Worm (Caenorhabditis elegans) whole organism, early embryonic: ENCODE results near the gene dhs-22.

Source experiments
- B0310.2 ChIP-seq: sonication (generic microtip); optimal IDR thresholded peaks from 2 replicates; lab custom pipeline; 2016; ENCODE audit warnings: mild to moderate bottlenecking, missing genetic modification characterization, missing compliant biosample characterization
- F13C5.2 ChIP-seq: sonication (generic microtip); optimal IDR thresholded peaks from 2 replicates; lab custom pipeline; 2017; ENCODE audit warnings: mild to moderate bottlenecking, missing genetic modification characterization, inconsistent platforms, missing compliant biosample characterization
- aly-1 ChIP-seq: sonication (generic microtip); optimal IDR thresholded peaks from 2 replicates; lab custom pipeline; 2016; ENCODE audit warnings: missing genetic modification characterization, missing compliant biosample characterization
- ama-1 ChIP-seq: fragments of 150-350 bp; optimal IDR thresholded peaks from 2 replicates; lab custom pipeline; 2014
- ceh-13 ChIP-seq: fragments of 200-800 bp; sonication (Bioruptor generic); optimal IDR thresholded peaks from 2 replicates; lab custom pipeline; 2018; ENCODE audit warnings: mild to moderate bottlenecking, missing genetic modification characterization, missing compliant biosample characterization
- ceh-36 ChIP-seq: sonication (generic microtip); optimal IDR thresholded peaks from 2 replicates; lab custom pipeline; 2016; ENCODE audit warnings: missing genetic modification characterization, inconsistent platforms, missing compliant biosample characterization
- ets-7 ChIP-seq: sonication (generic microtip); optimal IDR thresholded peaks from 2 replicates; lab custom pipeline; 2016; ENCODE audit warnings: missing genotype, missing genetic modification characterization, missing compliant biosample characterization
- flt-1 ChIP-seq: fragments of 200-800 bp; sonication (Bioruptor generic); IDR thresholded peaks from 2 replicates; pipeline ENCODE4 v1.3.6; 2022; ENCODE audit warnings: missing genetic modification characterization, missing compliant biosample characterization
- hmbx-1 ChIP-seq: sonication (generic microtip); optimal IDR thresholded peaks from 2 replicates; lab custom pipeline; 2016; ENCODE audit warnings: mild to moderate bottlenecking, missing genetic modification characterization, missing compliant biosample characterization
- hmg-4 ChIP-seq: fragments of 200-800 bp; sonication (Bioruptor generic); optimal IDR thresholded peaks from 2 replicates; lab custom pipeline; 2018; ENCODE audit warnings: mild to moderate bottlenecking, missing genetic modification characterization, missing compliant biosample characterization
- hnd-1 ChIP-seq: sonication (generic microtip); optimal IDR thresholded peaks from 2 replicates; lab custom pipeline; 2016; ENCODE audit warnings: missing genetic modification characterization, missing compliant biosample characterization
- pes-1 ChIP-seq: fragments of 200-800 bp; sonication (Bioruptor generic); IDR thresholded peaks from 2 replicates; pipeline ENCODE4 v1.3.6; 2022; ENCODE audit warnings: missing genetic modification reagents, missing genetic modification characterization, missing compliant biosample characterization
- scrt-1 ChIP-seq: fragments of 200-800 bp; sonication (Bioruptor generic); IDR thresholded peaks from 2 replicates; pipeline ENCODE4 v1.3.6; 2022; ENCODE audit warnings: missing genetic modification characterization, missing compliant biosample characterization
- sea-1 ChIP-seq: fragments of 200-800 bp; sonication (Bioruptor generic); conservative IDR thresholded peaks from 2 replicates; pipeline ENCODE4 v1.3.6; 2022; ENCODE audit warnings: missing genetic modification characterization, missing compliant biosample characterization
- tbx-11 ChIP-seq: fragments of 200-800 bp; sonication (Bioruptor generic); IDR thresholded peaks from 2 replicates; pipeline ENCODE4 v1.3.6; 2022; ENCODE audit warnings: missing genetic modification characterization, missing compliant biosample characterization
- tbx-37 ChIP-seq: fragments of 200-800 bp; sonication (Bioruptor generic); conservative IDR thresholded peaks from 2 replicates; pipeline ENCODE4 v1.3.6; 2022; ENCODE audit warnings: missing genetic modification reagents, missing genetic modification characterization, missing compliant biosample characterization
- tra-4 ChIP-seq: sonication (generic microtip); optimal IDR thresholded peaks from 2 replicates; lab custom pipeline; 2017; ENCODE audit warnings: missing genetic modification characterization, missing compliant biosample characterization

The dhs-22 gene

DNA sequence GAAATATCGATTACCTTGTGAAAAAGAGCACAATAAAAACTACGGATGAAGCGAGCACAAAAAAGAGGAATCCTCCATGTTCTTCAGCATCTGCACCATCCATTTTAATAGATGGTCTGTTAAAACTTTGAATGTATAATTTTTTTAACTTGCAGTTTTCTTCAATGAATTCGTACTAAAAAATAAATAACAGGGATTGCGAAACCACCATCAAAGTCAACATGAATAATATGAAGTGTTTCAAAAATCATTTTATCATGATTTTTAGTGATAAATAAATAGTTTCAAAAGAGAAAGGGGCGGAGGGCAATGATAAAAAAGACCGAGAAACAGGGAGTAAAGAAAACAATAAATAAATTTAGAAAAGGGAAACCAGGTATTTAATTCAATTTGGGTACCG lies at the start of gene dhs-22:
Gene dhs-22, minus strand, starts transcription at position 116 of the 400 bp plus-strand sequence.
- TF ChIP-seq ceh-13 = no peak
- no peak for TF ChIP-seq ets-7
- no peak for TF ChIP-seq sea-1 (GFP tag; lab: Robert Waterston, UW)
- no peak for TF ChIP-seq tbx-11
- no peak for TF ChIP-seq B0310.2 (tag; lab: Kevin White, UChicago)

DNA sequence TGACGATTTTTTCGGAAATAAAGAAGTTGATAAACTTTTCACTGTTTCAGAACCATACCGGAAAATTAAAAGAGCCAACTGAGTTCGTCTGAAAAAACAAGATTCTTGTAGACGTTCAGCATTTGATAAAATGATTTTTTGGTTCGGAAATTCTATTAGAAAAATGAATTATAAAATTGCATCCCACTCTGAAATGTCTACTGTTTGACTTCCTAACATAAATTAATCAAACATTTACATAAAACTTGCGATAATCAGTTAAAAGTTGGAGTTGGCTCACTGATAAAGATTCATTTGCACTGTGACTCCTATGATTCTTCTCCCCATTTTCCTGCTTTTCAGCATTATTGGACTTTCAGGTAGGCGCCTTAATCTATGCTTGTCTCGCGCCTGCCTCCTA lies 47.7 kb upstream of the dhs-22 start, which contains the start of gene clec-57:
Gene clec-57, plus strand, starts transcription at position 301 of the 400 bp plus-strand sequence.
- no peak for TF ChIP-seq sea-1 (GFP tag; lab: Robert Waterston, UW)
- TF ChIP-seq hmbx-1 (tag; lab: Kevin White, UChicago) = no peak
- no peak for TF ChIP-seq hmg-4 (GFP tag; lab: Kevin White, UChicago)
- TF ChIP-seq B0310.2 (tag; lab: Kevin White, UChicago) = no peak
- TF ChIP-seq hnd-1 (tag; lab: Kevin White, UChicago) = no peak
- TF ChIP-seq aly-1 = no peak
- TF ChIP-seq ets-7 = no peak
- TF ChIP-seq tbx-37 (GFP tag; lab: Robert Waterston, UW) = no peak
- TF ChIP-seq ceh-36 = no peak
- no peak for TF ChIP-seq scrt-1 (GFP tag; lab: Robert Waterston, UW)
- no peak for TF ChIP-seq tbx-11
- no peak for TF ChIP-seq ceh-13
- TF ChIP-seq ama-1 (lab: Kevin White, UChicago) = no peak

DNA sequence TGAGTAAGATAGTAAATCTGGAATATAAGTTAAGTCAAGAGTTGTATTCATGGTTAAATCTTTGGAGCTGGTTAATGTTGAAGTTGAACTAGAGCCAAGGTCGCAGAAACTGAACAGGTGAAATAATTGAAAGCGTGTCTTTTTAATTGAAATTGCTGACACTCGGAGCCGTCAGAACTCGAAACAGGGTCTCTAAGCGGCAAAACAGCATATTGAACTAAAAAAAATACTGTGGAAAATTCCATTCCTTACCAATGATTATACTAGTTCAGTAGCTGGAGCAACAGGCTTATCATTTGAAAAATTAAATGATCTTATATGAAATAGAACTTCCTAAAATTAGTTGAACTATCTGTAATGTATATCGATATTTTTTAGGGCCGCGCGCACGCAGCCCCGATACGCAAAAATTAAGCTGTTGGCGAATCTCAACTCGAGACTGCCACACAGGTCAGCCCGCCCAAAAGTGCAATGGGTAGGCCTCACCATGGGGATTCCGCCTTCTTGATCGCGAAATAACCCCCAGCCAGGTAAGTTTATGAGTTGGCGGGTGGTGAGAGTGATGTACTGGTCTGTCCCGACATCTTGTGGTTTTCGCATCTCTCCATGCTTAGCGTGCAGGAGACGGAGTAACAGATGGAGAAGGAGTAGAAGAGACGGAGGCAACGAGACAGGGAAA lies 47.1 kb upstream of the dhs-22 start, which contains the start of gene srz-97:
Gene srz-97, minus strand, starts transcription at position 51 of the 679 bp plus-strand sequence.
- TF ChIP-seq scrt-1 (GFP tag; lab: Robert Waterston, UW) (no peak), hmbx-1 (tag; lab: Kevin White, UChicago) (no peak), hmg-4 (GFP tag; lab: Kevin White, UChicago) (no peak), ceh-13 (no peak), aly-1 (no peak), hnd-1 (tag; lab: Kevin White, UChicago) (no peak), tra-4 (no peak), ceh-36 (no peak), pes-1 (GFP tag; lab: Robert Waterston, UW) (no peak), tbx-11 (no peak), F13C5.2 (tag; lab: Kevin White, UChicago) (no peak), ets-7 (no peak), flt-1 (GFP tag; lab: Robert Waterston, UW) (no peak), B0310.2 (tag; lab: Kevin White, UChicago) (no peak)

DNA sequence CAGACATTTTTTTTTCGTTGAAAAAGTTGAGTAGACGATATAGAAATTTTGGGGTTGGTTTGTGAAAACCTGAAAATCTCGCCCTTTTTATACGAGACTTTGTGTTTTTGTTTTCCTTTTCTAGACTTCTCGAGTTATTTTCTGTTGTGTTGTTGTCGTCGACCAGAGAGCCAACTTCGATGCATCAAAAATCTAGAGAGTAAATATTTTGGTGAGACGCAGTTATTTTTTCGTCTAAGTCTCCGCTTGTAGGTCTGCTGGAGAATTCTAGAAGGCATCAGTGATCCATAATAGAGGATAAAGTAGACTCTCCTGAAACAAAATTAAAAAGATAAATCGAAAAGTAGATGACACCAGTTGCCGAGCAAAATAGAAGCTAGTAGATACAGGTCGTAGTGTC lies 43.1 kb upstream of the dhs-22 start, which contains the start of gene F08H9.4:
Gene F08H9.4, minus strand, starts transcription at position 61 of the 400 bp plus-strand sequence.
- TF ChIP-seq ets-7 (no peak), hmbx-1 (tag; lab: Kevin White, UChicago) (no peak)

DNA sequence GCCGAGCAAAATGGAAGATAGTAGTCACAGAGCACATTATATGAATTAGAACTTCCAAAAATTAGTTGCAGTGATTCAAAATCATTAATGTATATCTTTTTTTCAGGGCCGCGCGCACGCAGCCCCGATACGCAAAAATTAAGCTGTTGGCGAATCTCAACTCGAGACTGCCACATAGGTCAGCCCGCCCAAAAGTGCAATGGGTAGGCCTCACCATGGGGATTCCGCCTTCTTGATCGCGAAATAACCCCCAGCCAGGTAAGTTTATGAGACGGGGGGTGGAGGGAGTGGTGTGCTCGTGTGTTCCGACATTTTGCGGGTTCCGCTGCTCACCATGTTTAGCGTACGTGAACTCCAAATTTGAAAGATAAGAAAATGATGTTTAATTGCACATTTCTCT lies 41.8 kb upstream of the dhs-22 start, which contains the start of gene F08H9.3:
Gene F08H9.3, minus strand, starts transcription at position 252 of the 400 bp plus-strand sequence.
- TF ChIP-seq hmg-4 (GFP tag; lab: Kevin White, UChicago) = peak; percentile 5

DNA sequence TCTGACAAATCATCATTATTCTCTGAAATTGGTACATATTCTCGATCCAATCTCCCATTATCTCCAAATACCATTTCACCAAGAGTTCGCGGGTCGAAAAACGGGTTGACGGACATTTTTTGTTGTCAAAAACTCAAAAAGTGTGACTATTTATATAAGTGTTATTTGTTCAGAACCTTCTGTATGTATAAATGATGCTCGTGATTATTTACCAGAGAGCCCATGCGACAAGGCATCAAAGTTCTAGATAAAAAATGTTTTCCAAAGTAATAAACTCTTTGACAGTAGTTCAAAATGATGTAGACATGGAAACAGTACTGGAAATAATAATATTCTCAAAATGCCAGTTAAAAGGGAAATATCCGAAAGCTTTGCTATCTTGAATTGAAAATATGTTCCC lies 41.4 kb upstream of the dhs-22 start:
- TF ChIP-seq pes-1 (GFP tag; lab: Robert Waterston, UW) (no peak), ceh-36 (no peak), flt-1 (GFP tag; lab: Robert Waterston, UW) (no peak)

DNA sequence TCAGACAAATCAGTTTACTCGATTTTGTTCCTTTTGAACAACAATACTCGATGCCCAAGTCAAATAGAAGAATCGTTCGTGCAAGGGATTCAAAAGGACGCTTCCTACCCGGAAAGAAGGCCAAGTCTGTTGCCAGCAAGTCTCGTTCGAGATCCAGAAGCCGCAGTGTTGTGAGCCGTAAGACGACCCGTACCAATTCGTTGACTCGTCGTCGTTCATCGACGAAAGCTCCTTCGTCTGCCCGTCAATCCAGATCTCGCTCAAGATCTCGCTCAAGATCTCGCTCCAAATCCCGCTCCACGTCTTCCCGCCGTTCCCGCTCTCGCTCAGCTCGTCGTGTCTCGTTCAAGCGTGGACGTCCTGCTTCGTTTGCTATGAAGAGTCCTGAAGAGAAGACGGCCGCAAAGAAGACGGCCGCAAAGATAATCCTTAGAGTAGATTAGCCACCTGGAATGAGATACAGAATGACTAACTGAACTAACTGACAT lies 39.4 kb upstream of the dhs-22 start, which contains the start of gene F08H9.2:
Gene F08H9.2, plus strand, starts transcription at position 51 of the 488 bp plus-strand sequence.
- TF ChIP-seq pes-1 (GFP tag; lab: Robert Waterston, UW) (no peak), hmg-4 (GFP tag; lab: Kevin White, UChicago) (peak; percentile 20)

DNA sequence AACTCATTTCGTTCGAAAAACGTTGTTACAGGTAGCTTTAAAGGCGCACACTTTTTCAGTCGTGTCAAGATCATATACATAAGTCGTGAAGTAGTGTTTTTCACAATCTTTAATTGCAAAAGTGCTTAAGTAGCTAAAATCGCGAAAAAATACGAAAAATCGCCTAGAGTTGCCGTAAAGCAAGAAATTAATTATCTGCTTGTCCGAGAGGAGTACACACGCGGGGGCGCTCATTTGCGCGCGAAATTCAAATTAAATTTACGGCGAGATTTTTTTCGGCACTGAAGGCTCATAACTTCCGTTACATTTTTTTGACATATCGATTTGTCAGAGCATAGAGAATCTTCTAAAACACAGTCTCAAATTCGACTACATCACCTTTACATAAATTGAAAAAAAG lies 38.9 kb upstream of the dhs-22 start:
- TF ChIP-seq ceh-36 (no peak), hnd-1 (tag; lab: Kevin White, UChicago) (no peak), tra-4 (no peak), aly-1 (no peak), F13C5.2 (tag; lab: Kevin White, UChicago) (no peak), ceh-13 (no peak), pes-1 (GFP tag; lab: Robert Waterston, UW) (no peak), hmbx-1 (tag; lab: Kevin White, UChicago) (no peak), ets-7 (no peak), ama-1 (lab: Kevin White, UChicago) (no peak), flt-1 (GFP tag; lab: Robert Waterston, UW) (no peak), sea-1 (GFP tag; lab: Robert Waterston, UW) (no peak), hmg-4 (GFP tag; lab: Kevin White, UChicago) (no peak), tbx-37 (GFP tag; lab: Robert Waterston, UW) (no peak), tbx-11 (no peak), scrt-1 (GFP tag; lab: Robert Waterston, UW) (no peak), B0310.2 (tag; lab: Kevin White, UChicago) (no peak)

DNA sequence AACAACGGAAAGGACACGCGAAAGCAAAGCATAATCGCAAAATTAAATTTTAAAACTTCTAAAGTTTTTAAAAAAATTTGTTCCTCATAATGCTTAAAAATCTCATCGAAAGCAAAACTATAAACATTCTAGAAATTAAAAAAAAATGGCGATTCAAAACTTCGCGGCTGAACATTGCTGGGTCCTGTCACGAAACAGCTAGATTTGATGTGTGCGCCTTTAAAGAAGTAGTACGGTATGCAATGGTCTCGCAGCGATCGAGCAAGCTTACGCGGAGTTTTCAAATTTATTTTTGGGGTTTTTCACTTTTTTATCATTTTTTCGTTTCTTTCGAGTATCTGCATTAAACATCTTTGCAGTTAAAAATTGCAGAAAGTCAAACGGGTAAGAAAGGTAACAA lies 35.8 kb upstream of the dhs-22 start, which contains the start of gene coh-3:
Gene coh-3, plus strand, starts transcription at position 353 of the 400 bp plus-strand sequence.
- TF ChIP-seq scrt-1 (GFP tag; lab: Robert Waterston, UW) (no peak), sea-1 (GFP tag; lab: Robert Waterston, UW) (no peak), hmbx-1 (tag; lab: Kevin White, UChicago) (no peak), pes-1 (GFP tag; lab: Robert Waterston, UW) (no peak), tra-4 (no peak), flt-1 (GFP tag; lab: Robert Waterston, UW) (no peak), ceh-36 (no peak), ceh-13 (no peak), hmg-4 (GFP tag; lab: Kevin White, UChicago) (no peak), ets-7 (no peak), ama-1 (lab: Kevin White, UChicago) (no peak), tbx-11 (no peak), aly-1 (no peak)
